Worm (Caenorhabditis elegans): ENCODE data around the gene C08E3.14.

C08E3.14 gene

DNA sequence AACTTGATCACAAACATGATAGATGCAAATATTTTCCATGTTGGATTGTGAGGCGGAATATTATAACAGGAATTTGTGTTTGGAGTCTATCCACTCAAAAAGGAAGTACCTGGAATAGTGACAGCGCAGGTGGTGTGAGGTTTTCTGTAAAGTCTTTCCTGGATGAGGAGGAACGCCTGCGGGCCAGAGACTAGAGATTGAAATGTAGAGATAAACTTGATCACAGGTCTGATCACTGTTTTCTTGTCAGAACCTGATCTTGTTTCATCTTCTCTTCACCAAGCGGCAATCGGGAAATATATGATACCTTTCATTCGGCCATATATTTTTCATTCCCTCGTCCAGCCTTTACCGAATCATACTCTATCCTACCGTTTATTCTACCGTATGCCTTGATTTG, 39.5 kb upstream of the C08E3.14 start, which contains the start of gene T07H3.8:
TSS of gene T07H3.8 (plus strand) at position 301 of the 400 bp plus-strand sequence.
- TF ChIP-seq nhr-11 (tag; optimal IDR thresholded peaks at IDR 0.05): no peak
- no peak for TF ChIP-seq lin-39 (tag; optimal IDR thresholded peaks at IDR 0.05)
- TF ChIP-seq gmeb-1 (tag; optimal IDR thresholded peaks at IDR 0.05): no peak
- TF ChIP-seq unc-62 (GFP tag; optimal IDR thresholded peaks at IDR 0.05): no peak
- TF ChIP-seq sem-4 (tag; optimal IDR thresholded peaks at IDR 0.05): no peak
- TF ChIP-seq crh-2 (tag; optimal IDR thresholded peaks at IDR 0.05): no peak
- TF ChIP-seq nhr-6 (tag; optimal IDR thresholded peaks at IDR 0.05): no peak
- TF ChIP-seq nhr-21 (tag; optimal IDR thresholded peaks at IDR 0.05): no peak
- no peak for TF ChIP-seq Y55F3AM.14 (GFP tag; optimal IDR thresholded peaks at IDR 0.05)
- no peak for TF ChIP-seq alr-1 (tag; optimal IDR thresholded peaks at IDR 0.05)
- TF ChIP-seq unc-55 (GFP tag; optimal IDR thresholded peaks at IDR 0.05): no peak
- TF ChIP-seq F13H6.1 (tag; optimal IDR thresholded peaks at IDR 0.05): no peak
- no peak for TF ChIP-seq egl-27 (tag; optimal IDR thresholded peaks at IDR 0.05)
- TF ChIP-seq zag-1 (tag; optimal IDR thresholded peaks at IDR 0.05): no peak
- no peak for TF ChIP-seq aly-2 (tag; optimal IDR thresholded peaks at IDR 0.05)
- no peak for TF ChIP-seq fos-1 (tag; optimal IDR thresholded peaks at IDR 0.05)
- no peak for TF ChIP-seq C34F6.9 (tag; optimal IDR thresholded peaks at IDR 0.05)
- no peak for TF ChIP-seq nhr-25 (tag; optimal IDR thresholded peaks at IDR 0.05)
- TF ChIP-seq ceh-82 (tag; optimal IDR thresholded peaks at IDR 0.05): no peak

DNA sequence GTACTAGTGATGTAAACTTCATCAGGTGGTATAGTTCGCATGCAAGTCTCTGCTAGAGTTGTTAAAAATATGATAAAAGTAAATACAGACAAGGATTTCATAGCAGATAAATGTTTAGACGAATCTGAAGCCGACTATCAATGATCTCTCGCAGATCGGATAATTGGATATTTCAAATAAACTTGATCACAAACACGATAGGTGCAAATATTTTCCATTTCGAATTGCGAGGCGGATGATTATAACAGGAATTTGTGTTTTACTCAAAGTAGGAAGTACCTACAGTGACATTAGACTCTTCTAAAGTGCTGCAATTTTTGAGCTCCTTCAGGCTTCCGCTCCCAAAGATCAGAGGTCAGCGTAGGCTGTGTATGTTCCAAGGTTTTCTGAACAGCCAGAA, 35.9 kb upstream of the C08E3.14 start, which contains the start of gene T07H3.7:
TSS of gene T07H3.7 (minus strand) at position 101 of the 400 bp plus-strand sequence.
- TF ChIP-seq dmd-4 (tag; optimal IDR thresholded peaks at IDR 0.05) (no peak), nhr-10 (tag; optimal IDR thresholded peaks at IDR 0.05) (no peak), nhr-77 (tag; optimal IDR thresholded peaks at IDR 0.05) (no peak), ceh-82 (tag; optimal IDR thresholded peaks at IDR 0.05) (no peak), unc-55 (GFP tag; optimal IDR thresholded peaks at IDR 0.05) (no peak), skn-1 (tag; optimal IDR thresholded peaks at IDR 0.05) (no peak), ztf-4 (tag; optimal IDR thresholded peaks at IDR 0.05) (no peak)

DNA sequence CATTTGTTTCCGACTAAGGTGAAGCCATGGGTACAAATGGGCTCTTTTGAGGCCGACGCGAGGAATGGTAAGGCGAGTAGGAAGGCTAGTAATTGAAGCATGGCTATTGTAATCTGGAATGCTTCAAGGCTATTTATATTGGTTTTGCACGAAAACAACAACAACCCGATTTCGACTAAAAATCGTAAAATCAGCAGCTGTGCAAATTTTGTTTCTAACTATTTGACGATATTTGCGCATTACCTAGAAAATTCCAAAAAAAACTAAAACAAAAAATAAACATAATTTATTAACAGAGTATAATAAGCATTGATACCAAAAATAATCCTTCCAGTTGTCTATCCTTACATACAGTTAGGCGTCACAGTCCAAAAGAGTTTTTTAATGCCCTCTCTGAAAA, 30.6 kb upstream of the C08E3.14 start, which contains the start of gene clec-20:
TSS of gene clec-20 (minus strand) at position 101 of the 400 bp plus-strand sequence.
- TF ChIP-seq elt-3 (tag; optimal IDR thresholded peaks at IDR 0.05) (no peak), ztf-11 (tag; optimal IDR thresholded peaks at IDR 0.05) (no peak), elt-1 (tag; optimal IDR thresholded peaks at IDR 0.05) (no peak), mdl-1 (tag; optimal IDR thresholded peaks at IDR 0.05) (no peak), crh-2 (tag; optimal IDR thresholded peaks at IDR 0.05) (no peak), nhr-11 (tag; optimal IDR thresholded peaks at IDR 0.05) (no peak), mab-5 (tag; optimal IDR thresholded peaks at IDR 0.05) (no peak), skn-1 (tag; optimal IDR thresholded peaks at IDR 0.05) (no peak), unc-39 (tag; optimal IDR thresholded peaks at IDR 0.05) (no peak), nhr-12 (tag; optimal IDR thresholded peaks at IDR 0.05) (no peak), R02D3.7 (tag; optimal IDR thresholded peaks at IDR 0.05) (no peak), unc-55 (GFP tag; optimal IDR thresholded peaks at IDR 0.05) (no peak), nhr-21 (tag; optimal IDR thresholded peaks at IDR 0.05) (no peak), lin-13 (GFP tag; optimal IDR thresholded peaks at IDR 0.05) (no peak)

- peak; percentile 74 for TF ChIP-seq fos-1 (tag; optimal IDR thresholded peaks at IDR 0.05)
- TF ChIP-seq elt-1 (tag; optimal IDR thresholded peaks at IDR 0.05): no peak
- TF ChIP-seq zag-1 (tag; optimal IDR thresholded peaks at IDR 0.05): no peak
- TF ChIP-seq blmp-1 (tag; optimal IDR thresholded peaks at IDR 0.05; ENCODE audit: insufficient read depth): no peak
- TF ChIP-seq lin-11 (tag; optimal IDR thresholded peaks at IDR 0.05): no peak
- TF ChIP-seq ceh-16 (tag; optimal IDR thresholded peaks at IDR 0.05): no peak
- no peak for TF ChIP-seq ztf-11 (tag; optimal IDR thresholded peaks at IDR 0.05)
- TF ChIP-seq crh-2 (tag; optimal IDR thresholded peaks at IDR 0.05): no peak
- TF ChIP-seq mdl-1 (tag; optimal IDR thresholded peaks at IDR 0.05): no peak
- TF ChIP-seq nhr-11 (tag; optimal IDR thresholded peaks at IDR 0.05): no peak
- peak; percentile 2 for TF ChIP-seq nhr-129 (tag; optimal IDR thresholded peaks at IDR 0.05)
Observed at ce11 chrII:1597101-1598088, 28.4 kb upstream of the C08E3.14 start, which contains the start of gene bath-46. TSS of gene bath-46 (plus strand) at chrII:1597906.
